Fruit fly (Drosophila melanogaster) whole organism, embryonic: ENCODE measurements around the gene eIF4E5.

Source experiments
- Bteb2 ChIP-seq: fragments of 200-800 bp; sonication (Bioruptor generic); optimal IDR thresholded peaks from 2 replicates; lab custom pipeline; 2016; ENCODE audit warnings: missing biosample characterization, missing genetic modification characterization
- CG10979 ChIP-seq: fragments of 200-800 bp; sonication (Bioruptor generic); optimal IDR thresholded peaks from 2 replicates; lab custom pipeline; 2018; ENCODE audit warnings: missing biosample characterization, mild to moderate bottlenecking, missing genetic modification characterization, moderate library complexity
- CG12299 ChIP-seq: fragments of 200-800 bp; sonication (Bioruptor generic); optimal IDR thresholded peaks from 2 replicates; lab custom pipeline; 2018; ENCODE audit warnings: missing biosample characterization, mild to moderate bottlenecking, missing genetic modification characterization
- CG1233 ChIP-seq: fragments of 200-800 bp; sonication (Bioruptor generic); optimal IDR thresholded peaks from 4 replicates; lab custom pipeline; 2018; ENCODE audit warnings: missing biosample characterization, mild to moderate bottlenecking, missing genetic modification characterization
- CG13894 ChIP-seq: fragments of 200-800 bp; sonication (Bioruptor generic); optimal IDR thresholded peaks from 3 replicates; lab custom pipeline; 2018; ENCODE audit warnings: missing biosample characterization, mild to moderate bottlenecking, missing genetic modification characterization, moderate library complexity
- CG14441 ChIP-seq: fragments of 200-800 bp; sonication (Bioruptor generic); IDR thresholded peaks from 2 replicates; pipeline ENCODE4 v1.3.6; 2022; ENCODE audit warnings: missing biosample characterization, missing genetic modification characterization
- CG17568 ChIP-seq: fragments of 200-800 bp; sonication (Bioruptor generic); optimal IDR thresholded peaks from 2 replicates; lab custom pipeline; 2018; ENCODE audit warnings: missing biosample characterization, mild to moderate bottlenecking, missing genetic modification characterization, moderate library complexity
- CG18262 ChIP-seq: fragments of 200-800 bp; optimal IDR thresholded peaks from 3 replicates; lab custom pipeline; 2019; ENCODE audit warnings: missing biosample characterization, mild to moderate bottlenecking, missing genetic modification characterization, moderate library complexity
- CG31365 ChIP-seq: fragments of 200-800 bp; sonication (Bioruptor generic); optimal IDR thresholded peaks from 2 replicates; lab custom pipeline; 2018; ENCODE audit warnings: missing biosample characterization, mild to moderate bottlenecking, missing genetic modification characterization
- CG3163 ChIP-seq: fragments of 200-800 bp; sonication (Bioruptor generic); optimal IDR thresholded peaks from 3 replicates; lab custom pipeline; 2016; ENCODE audit warnings: missing biosample characterization, missing genetic modification characterization
- CG7928 ChIP-seq: fragments of 200-800 bp; sonication (Bioruptor generic); optimal IDR thresholded peaks from 2 replicates; lab custom pipeline; 2017; ENCODE audit warnings: missing biosample characterization, mild to moderate bottlenecking, missing genetic modification characterization
- CG9215 ChIP-seq: fragments of 200-800 bp; sonication (Bioruptor generic); IDR thresholded peaks from 2 replicates; pipeline ENCODE4 v1.3.6; 2022; ENCODE audit warnings: missing biosample characterization, missing genetic modification characterization
- CG9727 ChIP-seq: fragments of 200-800 bp; sonication (Bioruptor generic); optimal IDR thresholded peaks from 3 replicates; lab custom pipeline; 2017; ENCODE audit warnings: missing biosample characterization, mild to moderate bottlenecking, missing genetic modification characterization
- Camta ChIP-seq: fragments of 200-800 bp; sonication (Bioruptor generic); optimal IDR thresholded peaks from 2 replicates; lab custom pipeline; 2016; ENCODE audit warnings: missing biosample characterization, missing genetic modification characterization
- Dfd ChIP-seq, 2 experiments: fragments of >200 bp; optimal IDR thresholded peaks; 2 replicates each; lab custom pipeline; 2017; ENCODE audit warnings: missing biosample characterization in 2 of 2, missing genetic modification characterization in 2 of 2
- HmgZ ChIP-seq: fragments of 200-800 bp; sonication (Bioruptor generic); optimal IDR thresholded peaks from 2 replicates; lab custom pipeline; 2018; ENCODE audit warnings: missing biosample characterization, mild to moderate bottlenecking, missing genetic modification characterization
- Hmx ChIP-seq: fragments of 200-800 bp; sonication (Bioruptor generic); optimal IDR thresholded peaks from 2 replicates; lab custom pipeline; 2016; ENCODE audit warnings: missing biosample characterization, missing genetic modification characterization
- Lim3 ChIP-seq: fragments of 200-800 bp; sonication (Bioruptor generic); IDR thresholded peaks from 2 replicates; pipeline ENCODE4 v1.3.6; 2022; ENCODE audit warnings: missing biosample characterization, missing genetic modification characterization
- MTF-1 ChIP-seq: fragments of 200-800 bp; sonication (Bioruptor generic); optimal IDR thresholded peaks from 2 replicates; lab custom pipeline; 2018; ENCODE audit warnings: missing biosample characterization, mild to moderate bottlenecking, missing genetic modification characterization, borderline replicate concordance
- Meics ChIP-seq: fragments of 200-800 bp; sonication (Bioruptor generic); optimal IDR thresholded peaks from 2 replicates; lab custom pipeline; 2017; ENCODE audit warnings: missing biosample characterization, mild to moderate bottlenecking, missing genetic modification characterization
- Mrtf ChIP-seq: fragments of 200-800 bp; sonication (Bioruptor generic); IDR thresholded peaks from 3 replicates; pipeline ENCODE4 v1.3.6; 2022; ENCODE audit warnings: missing biosample characterization, missing genetic modification characterization
- Side ChIP-seq: fragments of 200-800 bp; sonication (Bioruptor generic); optimal IDR thresholded peaks from 2 replicates; lab custom pipeline; 2016; ENCODE audit warnings: missing biosample characterization, missing genetic modification characterization
- Sry-β ChIP-seq: fragments of 200-800 bp; sonication (Bioruptor generic); optimal IDR thresholded peaks from 2 replicates; lab custom pipeline; 2018; ENCODE audit warnings: missing biosample characterization, mild to moderate bottlenecking, missing genetic modification characterization, moderate library complexity
- Trl ChIP-seq, 3 experiments: fragments of >200 bp in 2 of 3; fragments of 200-800 bp in 1 of 3; sonication (Bioruptor generic) in 1 of 3; optimal IDR thresholded peaks; 2 replicates in 1 of 3; 3 replicates in 2 of 3; lab custom pipeline; 2016 to 2017; ENCODE audit warnings: missing biosample characterization in 1 of 3, missing genetic modification characterization in 1 of 3
- Vsx1 ChIP-seq: fragments of 200-800 bp; sonication (Bioruptor generic); optimal IDR thresholded peaks from 2 replicates; lab custom pipeline; 2017; ENCODE audit warnings: missing biosample characterization, mild to moderate bottlenecking, missing genetic modification characterization, missing genetic modification reagents
- YL-1 ChIP-seq: fragments of 200-800 bp; sonication (Bioruptor generic); optimal IDR thresholded peaks from 3 replicates; lab custom pipeline; 2017; ENCODE audit warnings: missing biosample characterization, mild to moderate bottlenecking, missing genetic modification characterization
- ase ChIP-seq: fragments of 200-800 bp; sonication (Bioruptor generic); IDR thresholded peaks from 3 replicates; pipeline ENCODE4 v1.3.6; 2022; ENCODE audit warnings: missing biosample characterization, missing genetic modification characterization
- corto ChIP-seq: fragments of 200-800 bp; sonication (Bioruptor generic); optimal IDR thresholded peaks from 2 replicates; lab custom pipeline; 2016; ENCODE audit warnings: missing biosample characterization, mild to moderate bottlenecking, missing genetic modification characterization, moderate library complexity
- crp ChIP-seq, 2 experiments: fragments of 200-800 bp; sonication (Bioruptor generic); optimal IDR thresholded peaks; 2 replicates in 1 of 2; 3 replicates in 1 of 2; lab custom pipeline; 2017; ENCODE audit warnings: missing biosample characterization in 2 of 2, missing genetic modification characterization in 2 of 2, mild to moderate bottlenecking in 1 of 2, moderate library complexity in 1 of 2
- eve ChIP-seq, 2 experiments: fragments of >200 bp; optimal IDR thresholded peaks; 2 replicates each; lab custom pipeline; 2017; ENCODE audit warnings: missing biosample characterization in 2 of 2, missing genetic modification characterization in 2 of 2
- fd64A ChIP-seq: fragments of 200-800 bp; sonication (Bioruptor generic); optimal IDR thresholded peaks from 3 replicates; lab custom pipeline; 2018; ENCODE audit warnings: missing biosample characterization, mild to moderate bottlenecking, missing genetic modification characterization
- fu2 ChIP-seq: fragments of 200-800 bp; sonication (Bioruptor generic); optimal IDR thresholded peaks from 2 replicates; lab custom pipeline; 2016; ENCODE audit warnings: missing biosample characterization, missing genetic modification characterization
- inv ChIP-seq: fragments of 200-800 bp; sonication (Bioruptor generic); IDR thresholded peaks from 2 replicates; pipeline ENCODE4 v1.3.6; 2022; ENCODE audit warnings: missing biosample characterization, missing genetic modification characterization; ENCODE audit not compliant: partially characterized antibody
- kah ChIP-seq: fragments of 200-800 bp; sonication (Bioruptor generic); optimal IDR thresholded peaks from 2 replicates; lab custom pipeline; 2018; ENCODE audit warnings: missing biosample characterization, mild to moderate bottlenecking, missing genetic modification characterization
- kni ChIP-seq: fragments of 200-800 bp; sonication (Bioruptor generic); optimal IDR thresholded peaks from 3 replicates; lab custom pipeline; 2017; ENCODE audit warnings: mild to moderate bottlenecking, missing biosample characterization, missing genetic modification reagents, missing genetic modification characterization
- maf-S ChIP-seq: fragments of 200-800 bp; sonication (Bioruptor generic); optimal IDR thresholded peaks from 2 replicates; lab custom pipeline; 2016; ENCODE audit warnings: missing biosample characterization, missing genetic modification characterization
- nom ChIP-seq: fragments of 200-800 bp; sonication (Bioruptor generic); optimal IDR thresholded peaks from 2 replicates; lab custom pipeline; 2017; ENCODE audit warnings: missing biosample characterization, missing genetic modification characterization, mild to moderate bottlenecking, moderate library complexity, missing genetic modification reagents
- peb ChIP-seq: fragments of 200-800 bp; sonication (Bioruptor generic); IDR thresholded peaks from 2 replicates; pipeline ENCODE4 v1.3.6; 2022; ENCODE audit warnings: missing biosample characterization, missing genetic modification characterization
- pros ChIP-seq: fragments of 200-800 bp; sonication (Bioruptor generic); optimal IDR thresholded peaks from 3 replicates; lab custom pipeline; 2019; ENCODE audit warnings: missing biosample characterization, mild to moderate bottlenecking, missing genetic modification characterization, moderate library complexity
- shn ChIP-seq: fragments of 200-800 bp; sonication (Bioruptor generic); optimal IDR thresholded peaks from 3 replicates; lab custom pipeline; 2016; ENCODE audit warnings: missing biosample characterization, missing genetic modification characterization
- sr ChIP-seq: fragments of 200-800 bp; sonication (Bioruptor generic); IDR thresholded peaks from 3 replicates; pipeline ENCODE4 v1.3.6; 2022; ENCODE audit warnings: missing biosample characterization, missing genetic modification characterization
- toy ChIP-seq: fragments of 200-800 bp; sonication (Bioruptor generic); IDR thresholded peaks from 2 replicates; pipeline ENCODE4 v1.3.6; 2022; ENCODE audit warnings: missing biosample characterization, missing genetic modification characterization
- wek ChIP-seq: fragments of 200-800 bp; sonication (Bioruptor generic); optimal IDR thresholded peaks from 3 replicates; lab custom pipeline; 2018; ENCODE audit warnings: missing biosample characterization, mild to moderate bottlenecking, missing genetic modification characterization, moderate library complexity
- zfh1 ChIP-seq: fragments of 200-800 bp; sonication (Bioruptor generic); IDR thresholded peaks from 3 replicates; pipeline ENCODE4 v1.3.6; 2022; ENCODE audit warnings: missing biosample characterization, missing genetic modification characterization

The eIF4E5 gene

dm6 chr3L:7854752-7855454 is 39.8 kb upstream of the eIF4E5 start (continued):
- TF ChIP-seq CG13894 (tag; lab: Kevin White, UChicago) (peak; percentile 76), Lim3 (GFP tag; lab: Robert Waterston, UW) (no peak), crp (GFP tag; optimal IDR thresholded peaks at IDR 0.05; lab: Kevin White, UChicago) (peak in 1 of 2 experiments; percentile 57), eve (GFP tag; optimal IDR thresholded peaks at IDR 0.05; lab: Kevin White, UChicago) (peak in 1 of 2 experiments; percentile 28), zfh1 (GFP tag; lab: Robert Waterston, UW) (no peak), CG14441 (GFP tag; lab: Robert Waterston, UW) (no peak), CG31365 (tag; lab: Kevin White, UChicago) (peak; percentile 88), shn (GFP tag; lab: Kevin White, UChicago) (no peak), Side (GFP tag; lab: Kevin White, UChicago) (peak; percentile 30), toy (GFP tag; lab: Robert Waterston, UW) (no peak), ase (GFP tag; lab: Robert Waterston, UW) (no peak), YL-1 (peak; percentile 65), CG17568 (GFP tag; lab: Kevin White, UChicago) (peak; percentile 89), fu2 (GFP tag; lab: Kevin White, UChicago) (no peak), CG9215 (GFP tag; lab: Robert Waterston, UW) (no peak), Mrtf (no peak), fd64A (GFP tag; lab: Kevin White, UChicago) (peak; percentile 97), corto (GFP tag; lab: Kevin White, UChicago) (no peak), HmgZ (peak; percentile 61), Camta (GFP tag; lab: Kevin White, UChicago) (peak; percentile 9), CG7928 (GFP tag; lab: Kevin White, UChicago) (no peak), peb (no peak), kni (GFP tag; lab: Kevin White, UChicago) (peak; percentile 94), Hmx (peak; percentile 53), maf-S (GFP tag; lab: Kevin White, UChicago) (no peak), MTF-1 (GFP tag; lab: Kevin White, UChicago) (peak; percentile 94), wek (GFP tag; lab: Kevin White, UChicago) (peak; percentile 90), sr (GFP tag; lab: Robert Waterston, UW) (peak; percentile 72; the same call in 1 of the 3 replicates), Bteb2 (GFP tag; lab: Kevin White, UChicago) (no peak), pros (peak; percentile 46), nom (GFP tag; lab: Kevin White, UChicago) (peak; percentile 85), Meics (GFP tag; lab: Kevin White, UChicago) (peak; percentile 70), CG18262 (tag; lab: Kevin White, UChicago) (peak; percentile 43), CG3163 (GFP tag; lab: Kevin White, UChicago) (peak; percentile 9), Sry-β (GFP tag; lab: Kevin White, UChicago) (peak; percentile 51), CG12299 (tag; lab: Kevin White, UChicago) (peak; percentile 74), kah (GFP tag; lab: Kevin White, UChicago) (peak; percentile 91), inv (GFP tag; lab: Robert Waterston, UW) (no peak), CG9727 (GFP tag; lab: Kevin White, UChicago) (peak; percentile 45), CG1233 (GFP tag; lab: Kevin White, UChicago) (peak; percentile 69), Trl (optimal IDR thresholded peaks at IDR 0.05; lab: Kevin White, UChicago) (peak; percentile 92 to 93), Trl (GFP tag; optimal IDR thresholded peaks at IDR 0.05; lab: Kevin White, UChicago) (peak; percentile 9), Vsx1 (GFP tag; lab: Kevin White, UChicago) (peak; percentile 71), Dfd (GFP tag; optimal IDR thresholded peaks at IDR 0.05; lab: Kevin White, UChicago) (no peak), CG10979 (peak; percentile 44)
